Fruit fly (Drosophila melanogaster): ENCODE measurements around the gene CG17190.

DNA sequence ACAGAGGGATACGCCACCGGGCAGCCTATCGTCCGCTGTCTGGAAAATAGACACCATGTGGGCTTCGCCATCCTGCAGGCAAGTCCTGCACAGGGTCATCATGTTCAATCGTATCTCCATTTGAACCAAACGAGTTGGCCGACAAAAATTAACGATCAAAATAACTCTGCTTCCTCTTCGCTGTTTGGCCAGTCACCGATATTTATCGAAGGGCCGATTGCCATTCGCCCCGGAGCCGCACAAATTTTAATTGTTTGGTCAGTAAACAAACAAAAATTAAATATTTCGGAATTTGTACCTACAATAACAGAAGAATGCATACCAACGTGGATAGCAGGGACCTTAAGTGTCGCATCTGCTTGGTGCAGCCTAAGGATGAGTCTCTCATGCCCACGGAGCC lies 14.5 kb upstream of the CG17190 start, which contains the start of the genes CG4424 and CG4854:
- TF ChIP-seq usp (GFP tag; optimal IDR thresholded peaks at IDR 0.05) (no peak), CG8478 (optimal IDR thresholded peaks at IDR 0.05) (no peak)

Measured in whole organism.